Fruit fly (Drosophila melanogaster) whole organism, embryonic: ENCODE data around the gene CG13084.
A peak's percentile ranks its signal among the peaks of the same experiment; 100 is the strongest.

Experiments used
- B-H1 ChIP-seq: fragments of 200-800 bp; sonication (Bioruptor generic); IDR thresholded peaks from 3 replicates; pipeline ENCODE4 v1.3.6; 2022; ENCODE audit warnings: missing biosample characterization, missing genetic modification characterization
- CG1024 ChIP-seq: fragments of 200-800 bp; sonication (Bioruptor generic); IDR thresholded peaks from 2 replicates; pipeline ENCODE4 v1.3.6; 2022; ENCODE audit warnings: missing biosample characterization, missing genetic modification characterization
- CG12391 ChIP-seq: fragments of 200-800 bp; sonication (Bioruptor generic); optimal IDR thresholded peaks from 3 replicates; lab custom pipeline; 2018; ENCODE audit warnings: missing biosample characterization, mild to moderate bottlenecking, missing genetic modification characterization, moderate library complexity
- CG13123 ChIP-seq: fragments of 200-800 bp; sonication (Bioruptor generic); optimal IDR thresholded peaks from 2 replicates; lab custom pipeline; 2016; ENCODE audit warnings: missing biosample characterization, missing genetic modification characterization
- CG1529 ChIP-seq: fragments of 200-800 bp; sonication (Bioruptor generic); optimal IDR thresholded peaks from 3 replicates; lab custom pipeline; 2018; ENCODE audit warnings: missing biosample characterization, missing genetic modification characterization
- CG16863 ChIP-seq: fragments of 200-800 bp; sonication (Bioruptor generic); optimal IDR thresholded peaks from 3 replicates; lab custom pipeline; 2016; ENCODE audit warnings: missing biosample characterization, missing genetic modification characterization
- CG17186 ChIP-seq: fragments of 200-800 bp; sonication (Bioruptor generic); optimal IDR thresholded peaks from 3 replicates; lab custom pipeline; 2017; ENCODE audit warnings: missing biosample characterization, missing genetic modification reagents, missing genetic modification characterization
- CG18619 ChIP-seq: fragments of 200-800 bp; sonication (Bioruptor generic); optimal IDR thresholded peaks from 3 replicates; lab custom pipeline; 2017; ENCODE audit warnings: missing biosample characterization, mild to moderate bottlenecking, missing genetic modification characterization
- CG31365 ChIP-seq: fragments of 200-800 bp; sonication (Bioruptor generic); optimal IDR thresholded peaks from 2 replicates; lab custom pipeline; 2018; ENCODE audit warnings: missing biosample characterization, mild to moderate bottlenecking, missing genetic modification characterization
- CG33213 ChIP-seq: fragments of 200-800 bp; sonication (Bioruptor generic); optimal IDR thresholded peaks from 3 replicates; lab custom pipeline; 2016; ENCODE audit warnings: missing biosample characterization, missing genetic modification characterization
- CG3407 ChIP-seq: fragments of 200-800 bp; sonication (Bioruptor generic); optimal IDR thresholded peaks from 2 replicates; lab custom pipeline; 2018; ENCODE audit warnings: missing biosample characterization, mild to moderate bottlenecking, missing genetic modification characterization
- CG6272 ChIP-seq: fragments of 200-800 bp; sonication (Bioruptor generic); IDR thresholded peaks from 2 replicates; pipeline ENCODE4 v1.3.6; 2022; ENCODE audit warnings: missing biosample characterization, missing genetic modification characterization
- CG7271 ChIP-seq: fragments of 200-800 bp; sonication (Bioruptor generic); optimal IDR thresholded peaks from 2 replicates; lab custom pipeline; 2018; ENCODE audit warnings: missing biosample characterization, mild to moderate bottlenecking, missing genetic modification characterization, moderate library complexity
- CG9817 ChIP-seq: fragments of 200-800 bp; sonication (Bioruptor generic); optimal IDR thresholded peaks from 2 replicates; lab custom pipeline; 2018; ENCODE audit warnings: missing biosample characterization, mild to moderate bottlenecking, missing genetic modification characterization, moderate library complexity
- Chrac-16 ChIP-seq: fragments of 200-800 bp; sonication (Bioruptor generic); optimal IDR thresholded peaks from 3 replicates; lab custom pipeline; 2016; ENCODE audit warnings: missing biosample characterization, missing genetic modification characterization
- Doc2 ChIP-seq: fragments of 200-800 bp; sonication (Bioruptor generic); IDR thresholded peaks from 2 replicates; pipeline ENCODE4 v1.3.6; 2022; ENCODE audit warnings: missing biosample characterization, missing genetic modification characterization
- Fer2 ChIP-seq: fragments of 200-800 bp; sonication (Bioruptor generic); optimal IDR thresholded peaks from 2 replicates; lab custom pipeline; 2018; ENCODE audit warnings: missing biosample characterization, mild to moderate bottlenecking, missing genetic modification characterization, moderate library complexity
- GATAe ChIP-seq: fragments of 200-800 bp; sonication (Bioruptor generic); conservative IDR thresholded peaks from 2 replicates; pipeline ENCODE4 v1.3.6; 2022; ENCODE audit warnings: missing biosample characterization, missing genetic modification characterization
- HHEX ChIP-seq: fragments of 200-800 bp; sonication (Bioruptor generic); optimal IDR thresholded peaks from 3 replicates; lab custom pipeline; 2017; ENCODE audit warnings: missing biosample characterization, mild to moderate bottlenecking, missing genetic modification characterization, missing genetic modification reagents
- HmgD ChIP-seq: fragments of 200-800 bp; sonication (Bioruptor generic); optimal IDR thresholded peaks from 3 replicates; lab custom pipeline; 2016; ENCODE audit warnings: missing biosample characterization, missing genetic modification characterization
- Lim3 ChIP-seq: fragments of 200-800 bp; sonication (Bioruptor generic); IDR thresholded peaks from 2 replicates; pipeline ENCODE4 v1.3.6; 2022; ENCODE audit warnings: missing biosample characterization, missing genetic modification characterization
- Meics ChIP-seq: fragments of 200-800 bp; sonication (Bioruptor generic); optimal IDR thresholded peaks from 2 replicates; lab custom pipeline; 2017; ENCODE audit warnings: missing biosample characterization, mild to moderate bottlenecking, missing genetic modification characterization
- NC2α ChIP-seq: fragments of 200-800 bp; sonication (Bioruptor generic); optimal IDR thresholded peaks from 2 replicates; lab custom pipeline; 2016; ENCODE audit warnings: missing biosample characterization, missing genetic modification characterization
- Poxn ChIP-seq: fragments of 200-800 bp; sonication (Bioruptor generic); IDR thresholded peaks from 2 replicates; pipeline ENCODE4 v1.3.6; 2022; ENCODE audit warnings: missing biosample characterization, missing genetic modification characterization
- Rfx ChIP-seq: fragments of 200-800 bp; sonication (Bioruptor generic); IDR thresholded peaks from 2 replicates; pipeline ENCODE4 v1.3.6; 2022; ENCODE audit warnings: missing biosample characterization, missing genetic modification characterization
- Sry-β ChIP-seq: fragments of 200-800 bp; sonication (Bioruptor generic); optimal IDR thresholded peaks from 2 replicates; lab custom pipeline; 2018; ENCODE audit warnings: missing biosample characterization, mild to moderate bottlenecking, missing genetic modification characterization, moderate library complexity
- Trl ChIP-seq, 3 experiments: fragments of >200 bp in 2 of 3; fragments of 200-800 bp in 1 of 3; sonication (Bioruptor generic) in 1 of 3; optimal IDR thresholded peaks; 2 replicates in 1 of 3; 3 replicates in 2 of 3; lab custom pipeline; 2016 to 2017; ENCODE audit warnings: missing biosample characterization in 1 of 3, missing genetic modification characterization in 1 of 3
- Xbp1 ChIP-seq: fragments of 200-800 bp; sonication (Bioruptor generic); optimal IDR thresholded peaks from 3 replicates; lab custom pipeline; 2016; ENCODE audit warnings: missing biosample characterization, mild to moderate bottlenecking, missing genetic modification characterization
- bcd ChIP-seq: fragments of 200-800 bp; sonication (Bioruptor generic); optimal IDR thresholded peaks from 2 replicates; lab custom pipeline; 2017; ENCODE audit warnings: missing biosample characterization, mild to moderate bottlenecking, missing genetic modification characterization
- cas ChIP-seq: fragments of 200-800 bp; sonication (Bioruptor generic); IDR thresholded peaks from 2 replicates; pipeline ENCODE4 v1.3.6; 2022; ENCODE audit warnings: missing biosample characterization, missing genetic modification characterization
- en ChIP-seq: fragments of 200-800 bp; sonication (Bioruptor generic); optimal IDR thresholded peaks from 2 replicates; lab custom pipeline; 2016; ENCODE audit warnings: missing biosample characterization, missing genetic modification characterization
- eve ChIP-seq, 2 experiments: fragments of >200 bp; optimal IDR thresholded peaks; 2 replicates each; lab custom pipeline; 2017; ENCODE audit warnings: missing biosample characterization in 2 of 2, missing genetic modification characterization in 2 of 2
- fd96Cb ChIP-seq: fragments of 200-800 bp; sonication (Bioruptor generic); optimal IDR thresholded peaks from 2 replicates; lab custom pipeline; 2018; ENCODE audit warnings: missing biosample characterization, mild to moderate bottlenecking, missing genetic modification characterization, moderate library complexity
- gcm2 ChIP-seq: fragments of 200-800 bp; sonication (Bioruptor generic); optimal IDR thresholded peaks from 2 replicates; lab custom pipeline; 2016; ENCODE audit warnings: missing biosample characterization, missing genetic modification characterization
- gt ChIP-seq: fragments of 200-800 bp; sonication (Bioruptor generic); IDR thresholded peaks from 2 replicates; pipeline ENCODE4 v1.3.6; 2022; ENCODE audit warnings: missing biosample characterization, missing genetic modification characterization
- ham ChIP-seq: fragments of 200-800 bp; sonication (Bioruptor generic); IDR thresholded peaks from 2 replicates; pipeline ENCODE4 v1.3.6; 2022; ENCODE audit warnings: missing biosample characterization, missing genetic modification characterization
- her ChIP-seq: fragments of 200-800 bp; sonication (Bioruptor generic); optimal IDR thresholded peaks from 2 replicates; lab custom pipeline; 2016; ENCODE audit warnings: missing biosample characterization, missing genetic modification characterization
- insv ChIP-seq, 2 experiments: fragments of 200-800 bp; sonication (Bioruptor generic); optimal IDR thresholded peaks; 3 replicates each; lab custom pipeline; 2016 to 2018; ENCODE audit warnings: missing biosample characterization in 2 of 2, missing genetic modification characterization in 2 of 2
- inv ChIP-seq: fragments of 200-800 bp; sonication (Bioruptor generic); IDR thresholded peaks from 2 replicates; pipeline ENCODE4 v1.3.6; 2022; ENCODE audit warnings: missing biosample characterization, missing genetic modification characterization; ENCODE audit not compliant: partially characterized antibody
- nerfin-1 ChIP-seq: fragments of 200-800 bp; sonication (Bioruptor generic); optimal IDR thresholded peaks from 3 replicates; lab custom pipeline; 2019; ENCODE audit warnings: missing biosample characterization, mild to moderate bottlenecking, missing genetic modification characterization, moderate library complexity
- nmo ChIP-seq: fragments of 200-800 bp; sonication (Bioruptor generic); optimal IDR thresholded peaks from 2 replicates; lab custom pipeline; 2018; ENCODE audit warnings: missing biosample characterization, mild to moderate bottlenecking, missing genetic modification characterization, moderate library complexity
- otp ChIP-seq: fragments of 200-800 bp; sonication (Bioruptor generic); IDR thresholded peaks from 3 replicates; pipeline ENCODE4, ENCODE4 v1.3.6; 2022; ENCODE audit warnings: missing biosample characterization, missing genetic modification characterization
- pho ChIP-seq: fragments of 200-800 bp; sonication (Bioruptor generic); optimal IDR thresholded peaks from 2 replicates; lab custom pipeline; 2016; ENCODE audit warnings: missing biosample characterization, missing genetic modification characterization
- ro ChIP-seq: fragments of 200-800 bp; sonication (Bioruptor generic); IDR thresholded peaks from 2 replicates; pipeline ENCODE4 v1.3.6; 2022; ENCODE audit warnings: missing biosample characterization, missing genetic modification characterization
- slbo ChIP-seq: fragments of 200-800 bp; sonication (Bioruptor generic); IDR thresholded peaks from 2 replicates; pipeline ENCODE4 v1.3.6; 2022; ENCODE audit warnings: missing biosample characterization, missing genetic modification characterization
- slou ChIP-seq: fragments of 200-800 bp; sonication (Bioruptor generic); optimal IDR thresholded peaks from 3 replicates; lab custom pipeline; 2016; ENCODE audit warnings: missing biosample characterization, missing genetic modification characterization
- tap ChIP-seq: fragments of 200-800 bp; optimal IDR thresholded peaks from 3 replicates; lab custom pipeline; 2019; ENCODE audit warnings: missing biosample characterization, mild to moderate bottlenecking, missing genetic modification characterization, moderate library complexity
- tio ChIP-seq: fragments of 200-800 bp; sonication (Bioruptor generic); optimal IDR thresholded peaks from 2 replicates; lab custom pipeline; 2017; ENCODE audit warnings: missing biosample characterization, missing genetic modification characterization, inconsistent platforms
- ttk ChIP-seq: fragments of 200-800 bp; sonication (Bioruptor generic); IDR thresholded peaks from 2 replicates; pipeline ENCODE4 v2.1.2; 2022; ENCODE audit warnings: missing biosample characterization, missing genetic modification characterization
- wdn ChIP-seq: fragments of 200-800 bp; sonication (Bioruptor generic); IDR thresholded peaks from 2 replicates; pipeline ENCODE4 v1.3.6; 2022; ENCODE audit warnings: missing biosample characterization, missing genetic modification characterization
- wor ChIP-seq: fragments of 200-800 bp; sonication (Bioruptor generic); IDR thresholded peaks from 2 replicates; pipeline ENCODE4 v1.3.6; 2022; ENCODE audit warnings: missing biosample characterization, missing genetic modification characterization

The CG13084 gene

DNA sequence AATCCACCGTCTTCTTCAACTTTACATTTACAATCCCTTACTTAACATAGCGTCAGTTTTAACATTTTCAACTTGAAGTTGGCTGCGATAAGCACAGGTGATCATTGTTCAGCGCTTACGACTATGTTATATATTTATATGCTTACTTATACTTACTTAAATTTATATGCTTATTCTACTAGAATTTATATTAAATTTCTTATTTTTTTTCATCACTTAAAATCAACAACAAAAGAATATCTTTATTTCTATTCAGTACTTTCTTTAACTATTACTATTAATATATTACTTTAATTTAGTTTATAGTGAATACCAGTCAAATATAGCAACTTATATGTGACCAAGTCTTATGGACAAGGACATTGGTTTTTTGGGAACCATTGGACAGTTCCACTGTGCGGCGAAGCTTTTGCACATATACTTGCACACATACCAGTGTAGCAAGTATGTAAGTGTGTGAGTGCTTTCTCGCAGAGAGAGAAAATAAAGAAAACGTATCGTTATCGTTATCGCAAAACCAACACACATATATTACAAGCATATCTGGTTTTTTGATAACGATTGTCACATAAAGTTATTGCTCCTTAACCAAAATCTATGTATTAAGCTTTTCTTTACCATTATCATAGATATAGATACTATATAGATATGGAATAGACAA is 32.6 kb downstream of the CG13084 start, which contains the start of gene Hasp (continued):
- TF ChIP-seq NC2α: no peak
- no peak for TF ChIP-seq gt
- TF ChIP-seq GATAe (GFP tag; lab: Robert Waterston, UW): no peak
- TF ChIP-seq her (GFP tag; lab: Kevin White, UChicago): no peak
- peak; percentile 3; the same call in 1 of the 2 replicates for TF ChIP-seq CG1024 (GFP tag; lab: Robert Waterston, UW)
- TF ChIP-seq fd96Cb (tag; lab: Kevin White, UChicago): peak; percentile 69
- peak; percentile 28; the same call in 1 of the 2 replicates for TF ChIP-seq inv (GFP tag; lab: Robert Waterston, UW)
- no peak for TF ChIP-seq CG17186
- TF ChIP-seq CG16863 (GFP tag; lab: Kevin White, UChicago): no peak
- peak; percentile 47; the same call in 1 of the 2 replicates for TF ChIP-seq cas (GFP tag; lab: Robert Waterston, UW)
- no peak for TF ChIP-seq gcm2 (GFP tag; lab: Kevin White, UChicago)
- TF ChIP-seq slou (GFP tag; lab: Kevin White, UChicago): peak; percentile 40
- TF ChIP-seq ham (GFP tag; lab: Robert Waterston, UW): no peak
- no peak for TF ChIP-seq Fer2 (tag; lab: Kevin White, UChicago)
- no peak for TF ChIP-seq CG31365 (tag; lab: Kevin White, UChicago)
- peak; percentile 67 for TF ChIP-seq Rfx (GFP tag; lab: Robert Waterston, UW)
- TF ChIP-seq Chrac-16: peak; percentile 40
- TF ChIP-seq CG1529: no peak
- TF ChIP-seq nerfin-1 (tag; lab: Kevin White, UChicago): peak; percentile 40
- no peak for TF ChIP-seq wor (GFP tag; lab: Robert Waterston, UW)
- TF ChIP-seq ttk (GFP tag; lab: Robert Waterston, UW): peak; percentile 33; the same call in 1 of the 2 replicates
- TF ChIP-seq pho (GFP tag; lab: Kevin White, UChicago): no peak
- no peak for TF ChIP-seq otp (GFP tag; lab: Robert Waterston, UW)
- no peak for TF ChIP-seq CG33213 (GFP tag; lab: Kevin White, UChicago)
- no peak for TF ChIP-seq HmgD
- peak; percentile 59 for TF ChIP-seq slbo (GFP tag; lab: Robert Waterston, UW)
- TF ChIP-seq CG9817 (tag; lab: Kevin White, UChicago): no peak
- TF ChIP-seq Meics (GFP tag; lab: Kevin White, UChicago): peak; percentile 67
- no peak for TF ChIP-seq tio
- no peak for TF ChIP-seq tap (tag; lab: Kevin White, UChicago)
- TF ChIP-seq Trl (optimal IDR thresholded peaks at IDR 0.05; lab: Kevin White, UChicago): peak; percentile 11 to 19
- no peak for TF ChIP-seq Trl (GFP tag; optimal IDR thresholded peaks at IDR 0.05; lab: Kevin White, UChicago)
- no peak for TF ChIP-seq wdn (GFP tag; lab: Robert Waterston, UW)
- no peak for TF ChIP-seq CG6272 (GFP tag; lab: Robert Waterston, UW)
- 0 out of 2 replicates have a peak, but pooled peaks have one; percentile 19 for TF ChIP-seq ro (GFP tag; lab: Robert Waterston, UW)
- no peak for TF ChIP-seq Sry-β (GFP tag; lab: Kevin White, UChicago)
- no peak for TF ChIP-seq en
- peak; percentile 52 for TF ChIP-seq Xbp1 (GFP tag; lab: Kevin White, UChicago)
- TF ChIP-seq CG12391: peak; percentile 68
- peak; percentile 39 for TF ChIP-seq HHEX (GFP tag; lab: Kevin White, UChicago)
- peak; percentile 35 for TF ChIP-seq CG7271
- peak; percentile 53 for TF ChIP-seq bcd
- TF ChIP-seq CG13123: no peak
- no peak for TF ChIP-seq B-H1 (GFP tag; lab: Robert Waterston, UW)
- TF ChIP-seq CG18619 (GFP tag; lab: Kevin White, UChicago): peak; percentile 29
- TF ChIP-seq insv (GFP tag; optimal IDR thresholded peaks at IDR 0.05; lab: Kevin White, UChicago): no peak
- no peak for TF ChIP-seq Doc2
- no peak for TF ChIP-seq Poxn (GFP tag; lab: Robert Waterston, UW)
- peak; percentile 79 for TF ChIP-seq nmo (GFP tag; lab: Kevin White, UChicago)
- no peak for TF ChIP-seq CG3407 (GFP tag; lab: Kevin White, UChicago)
- TF ChIP-seq eve (GFP tag; optimal IDR thresholded peaks at IDR 0.05; lab: Kevin White, UChicago): no peak
- no peak for TF ChIP-seq Lim3 (GFP tag; lab: Robert Waterston, UW)
